Fruit fly (Drosophila melanogaster) whole organism, embryonic: ENCODE data around the gene Epp.

Source experiments
- Bgb ChIP-seq: fragments of 200-800 bp; sonication (Bioruptor generic); IDR thresholded peaks from 2 replicates; pipeline ENCODE4 v1.3.6; 2022; ENCODE audit warnings: missing biosample characterization, missing genetic modification characterization; ENCODE audit not compliant: partially characterized antibody
- CG10431 ChIP-seq: fragments of 200-800 bp; sonication (Bioruptor generic); optimal IDR thresholded peaks from 3 replicates; lab custom pipeline; 2018; ENCODE audit warnings: missing biosample characterization, mild to moderate bottlenecking, missing genetic modification characterization
- CG10979 ChIP-seq: fragments of 200-800 bp; sonication (Bioruptor generic); optimal IDR thresholded peaks from 2 replicates; lab custom pipeline; 2018; ENCODE audit warnings: missing biosample characterization, mild to moderate bottlenecking, missing genetic modification characterization, moderate library complexity
- CG11093 ChIP-seq: fragments of 200-800 bp; sonication (Bioruptor generic); IDR thresholded peaks from 3 replicates; pipeline ENCODE4 v1.3.6; 2022; ENCODE audit warnings: missing biosample characterization, missing genetic modification characterization
- CG11398 ChIP-seq: fragments of 200-800 bp; sonication (Bioruptor generic); optimal IDR thresholded peaks from 2 replicates; lab custom pipeline; 2016; ENCODE audit warnings: missing biosample characterization, missing genetic modification characterization
- CG12219 ChIP-seq: fragments of 200-800 bp; sonication (Bioruptor generic); optimal IDR thresholded peaks from 3 replicates; lab custom pipeline; 2018; ENCODE audit warnings: missing biosample characterization, mild to moderate bottlenecking, missing genetic modification characterization
- CG12744 ChIP-seq: fragments of 200-800 bp; sonication (Bioruptor generic); optimal IDR thresholded peaks from 2 replicates; lab custom pipeline; 2016; ENCODE audit warnings: missing biosample characterization, missing genetic modification characterization
- CG13296 ChIP-seq: fragments of 200-800 bp; sonication (Bioruptor generic); optimal IDR thresholded peaks from 3 replicates; lab custom pipeline; 2018; ENCODE audit warnings: missing biosample characterization, mild to moderate bottlenecking, missing genetic modification characterization
- CG17328 ChIP-seq: fragments of 200-800 bp; sonication (Bioruptor generic); IDR thresholded peaks from 2 replicates; pipeline ENCODE4 v1.3.6; 2022; ENCODE audit warnings: missing biosample characterization, missing genetic modification characterization
- CG17568 ChIP-seq: fragments of 200-800 bp; sonication (Bioruptor generic); optimal IDR thresholded peaks from 2 replicates; lab custom pipeline; 2018; ENCODE audit warnings: missing biosample characterization, mild to moderate bottlenecking, missing genetic modification characterization, moderate library complexity
- CG17612 ChIP-seq: fragments of 200-800 bp; sonication (Bioruptor generic); IDR thresholded peaks from 2 replicates; pipeline ENCODE4 v1.3.6; 2022; ENCODE audit warnings: missing biosample characterization, missing genetic modification characterization
- CG18599 ChIP-seq: fragments of 200-800 bp; sonication (Bioruptor generic); optimal IDR thresholded peaks from 3 replicates; lab custom pipeline; 2017; ENCODE audit warnings: missing biosample characterization, missing genetic modification characterization, mild to moderate bottlenecking, moderate library complexity, missing genetic modification reagents
- CG2116 ChIP-seq: fragments of 200-800 bp; sonication (Bioruptor generic); optimal IDR thresholded peaks from 3 replicates; lab custom pipeline; 2018; ENCODE audit warnings: missing biosample characterization, mild to moderate bottlenecking, missing genetic modification characterization
- CG2120 ChIP-seq: fragments of 200-800 bp; sonication (Bioruptor generic); optimal IDR thresholded peaks from 3 replicates; lab custom pipeline; 2016; ENCODE audit warnings: missing biosample characterization, missing genetic modification characterization
- CG4328 ChIP-seq: fragments of 200-800 bp; sonication (Bioruptor generic); optimal IDR thresholded peaks from 3 replicates; lab custom pipeline; 2017; ENCODE audit warnings: missing biosample characterization, missing genetic modification reagents, missing genetic modification characterization
- CG43689 ChIP-seq: fragments of 200-800 bp; sonication (Bioruptor generic); IDR thresholded peaks from 2 replicates; pipeline ENCODE4 v1.3.6; 2022; ENCODE audit warnings: missing biosample characterization, missing genetic modification characterization
- CG5245 ChIP-seq: fragments of 200-800 bp; sonication (Bioruptor generic); optimal IDR thresholded peaks from 3 replicates; lab custom pipeline; 2016; ENCODE audit warnings: missing biosample characterization, missing genetic modification characterization
- CG5953 ChIP-seq: fragments of 200-800 bp; sonication (Bioruptor generic); IDR thresholded peaks from 2 replicates; pipeline ENCODE4 v1.3.6; 2022; ENCODE audit warnings: missing biosample characterization, missing genetic modification characterization
- CG7786 ChIP-seq: fragments of 200-800 bp; sonication (Bioruptor generic); optimal IDR thresholded peaks from 2 replicates; lab custom pipeline; 2016; ENCODE audit warnings: missing biosample characterization, missing genetic modification characterization
- CG8478 ChIP-seq: fragments of >200 bp; optimal IDR thresholded peaks from 2 replicates; lab custom pipeline; 2018
- CG8765 ChIP-seq: fragments of 200-800 bp; sonication (Bioruptor generic); IDR thresholded peaks from 2 replicates; pipeline ENCODE4 v1.3.6; 2022; ENCODE audit warnings: missing biosample characterization, missing genetic modification characterization
- CG9437 ChIP-seq: fragments of 200-800 bp; sonication (Bioruptor generic); optimal IDR thresholded peaks from 2 replicates; lab custom pipeline; 2018; ENCODE audit warnings: missing biosample characterization, mild to moderate bottlenecking, missing genetic modification characterization
- D19B ChIP-seq: fragments of 200-800 bp; sonication (Bioruptor generic); optimal IDR thresholded peaks from 2 replicates; lab custom pipeline; 2017; ENCODE audit warnings: missing biosample characterization, mild to moderate bottlenecking, missing genetic modification characterization
- Dp ChIP-seq: fragments of 200-800 bp; sonication (Bioruptor generic); optimal IDR thresholded peaks from 2 replicates; lab custom pipeline; 2018; ENCODE audit warnings: missing biosample characterization, mild to moderate bottlenecking, missing genetic modification characterization, moderate library complexity
- Fer3 ChIP-seq: fragments of 200-800 bp; sonication (Bioruptor generic); optimal IDR thresholded peaks from 2 replicates; lab custom pipeline; 2018; ENCODE audit warnings: missing biosample characterization, mild to moderate bottlenecking, missing genetic modification characterization, moderate library complexity
- Hey ChIP-seq: fragments of 200-800 bp; sonication (Bioruptor generic); optimal IDR thresholded peaks from 3 replicates; lab custom pipeline; 2018; ENCODE audit warnings: missing biosample characterization, mild to moderate bottlenecking, missing genetic modification characterization
- Hr3 ChIP-seq: fragments of 200-800 bp; sonication (Bioruptor generic); optimal IDR thresholded peaks from 3 replicates; lab custom pipeline; 2016; ENCODE audit warnings: missing biosample characterization, missing genetic modification characterization
- Mrtf ChIP-seq: fragments of 200-800 bp; sonication (Bioruptor generic); IDR thresholded peaks from 3 replicates; pipeline ENCODE4 v1.3.6; 2022; ENCODE audit warnings: missing biosample characterization, missing genetic modification characterization
- Optix ChIP-seq: fragments of 200-800 bp; sonication (Bioruptor generic); IDR thresholded peaks from 3 replicates; pipeline ENCODE4 v1.3.6; 2022; ENCODE audit warnings: missing biosample characterization, missing genetic modification characterization
- Sin3A ChIP-seq: fragments of >200 bp; optimal IDR thresholded peaks from 2 replicates; lab custom pipeline; 2018
- Sox100B ChIP-seq: fragments of 200-800 bp; sonication (Bioruptor generic); optimal IDR thresholded peaks from 3 replicates; lab custom pipeline; 2018; ENCODE audit warnings: missing biosample characterization, mild to moderate bottlenecking, missing genetic modification characterization
- Vsx1 ChIP-seq: fragments of 200-800 bp; sonication (Bioruptor generic); optimal IDR thresholded peaks from 2 replicates; lab custom pipeline; 2017; ENCODE audit warnings: missing biosample characterization, mild to moderate bottlenecking, missing genetic modification characterization, missing genetic modification reagents
- bcd ChIP-seq: fragments of 200-800 bp; sonication (Bioruptor generic); optimal IDR thresholded peaks from 2 replicates; lab custom pipeline; 2017; ENCODE audit warnings: missing biosample characterization, mild to moderate bottlenecking, missing genetic modification characterization
- cato ChIP-seq: fragments of 200-800 bp; sonication (Bioruptor generic); optimal IDR thresholded peaks from 2 replicates; lab custom pipeline; 2016; ENCODE audit warnings: missing biosample characterization, missing genetic modification characterization, borderline replicate concordance
- dan ChIP-seq: fragments of 200-800 bp; sonication (Bioruptor generic); IDR thresholded peaks from 2 replicates; pipeline ENCODE4 v1.3.6; 2022; ENCODE audit warnings: missing biosample characterization, missing genetic modification characterization
- dmrt99B ChIP-seq: fragments of 200-800 bp; sonication (Bioruptor generic); optimal IDR thresholded peaks from 2 replicates; lab custom pipeline; 2018; ENCODE audit warnings: missing biosample characterization, mild to moderate bottlenecking, missing genetic modification characterization, moderate library complexity
- emc ChIP-seq: fragments of 200-800 bp; sonication (Bioruptor generic); optimal IDR thresholded peaks from 2 replicates; lab custom pipeline; 2016; ENCODE audit warnings: missing biosample characterization, missing genetic modification characterization
- eve ChIP-seq, 2 experiments: fragments of >200 bp; optimal IDR thresholded peaks; 2 replicates each; lab custom pipeline; 2017; ENCODE audit warnings: missing biosample characterization in 2 of 2, missing genetic modification characterization in 2 of 2
- gce ChIP-seq: fragments of 200-800 bp; sonication (Bioruptor generic); IDR thresholded peaks from 3 replicates; pipeline ENCODE4 v1.3.6; 2022; ENCODE audit warnings: missing biosample characterization, missing genetic modification characterization
- ind ChIP-seq: fragments of 200-800 bp; sonication (Bioruptor generic); optimal IDR thresholded peaks from 3 replicates; lab custom pipeline; 2016; ENCODE audit warnings: missing biosample characterization, missing genetic modification characterization
- lola ChIP-seq, 3 experiments: fragments of >200 bp in 2 of 3; fragments of 200-800 bp in 1 of 3; sonication (Bioruptor generic) in 1 of 3; optimal IDR thresholded peaks; 2 replicates each; lab custom pipeline; 2017 to 2019; ENCODE audit warnings: missing biosample characterization in 3 of 3, missing genetic modification characterization in 3 of 3, mild to moderate bottlenecking in 1 of 3, moderate library complexity in 1 of 3
- oc ChIP-seq: fragments of 200-800 bp; sonication (Bioruptor generic); optimal IDR thresholded peaks from 2 replicates; lab custom pipeline; 2018; ENCODE audit warnings: missing biosample characterization, mild to moderate bottlenecking, missing genetic modification characterization, moderate library complexity
- onecut ChIP-seq: fragments of 200-800 bp; sonication (Bioruptor generic); IDR thresholded peaks from 2 replicates; pipeline ENCODE4 v1.3.6; 2022; ENCODE audit warnings: missing biosample characterization, missing genetic modification characterization
- pum ChIP-seq: fragments of 200-800 bp; sonication (Bioruptor generic); optimal IDR thresholded peaks from 2 replicates; lab custom pipeline; 2016; ENCODE audit warnings: missing biosample characterization, missing genetic modification characterization
- salm ChIP-seq: fragments of 200-800 bp; sonication (Bioruptor generic); optimal IDR thresholded peaks from 2 replicates; lab custom pipeline; 2018; ENCODE audit warnings: missing biosample characterization, mild to moderate bottlenecking, missing genetic modification characterization
- tap ChIP-seq: fragments of 200-800 bp; optimal IDR thresholded peaks from 3 replicates; lab custom pipeline; 2019; ENCODE audit warnings: missing biosample characterization, mild to moderate bottlenecking, missing genetic modification characterization, moderate library complexity
- tio ChIP-seq: fragments of 200-800 bp; sonication (Bioruptor generic); optimal IDR thresholded peaks from 2 replicates; lab custom pipeline; 2017; ENCODE audit warnings: missing biosample characterization, missing genetic modification characterization, inconsistent platforms
- tna ChIP-seq: fragments of 200-800 bp; sonication (Bioruptor generic); IDR thresholded peaks from 2 replicates; pipeline ENCODE4 v1.3.6; 2022; ENCODE audit warnings: missing biosample characterization, missing genetic modification characterization; ENCODE audit not compliant: partially characterized antibody
- zf30C ChIP-seq: fragments of 200-800 bp; sonication (Bioruptor generic); optimal IDR thresholded peaks from 3 replicates; lab custom pipeline; 2018; ENCODE audit warnings: missing biosample characterization, mild to moderate bottlenecking, missing genetic modification characterization

Epp gene

DNA sequence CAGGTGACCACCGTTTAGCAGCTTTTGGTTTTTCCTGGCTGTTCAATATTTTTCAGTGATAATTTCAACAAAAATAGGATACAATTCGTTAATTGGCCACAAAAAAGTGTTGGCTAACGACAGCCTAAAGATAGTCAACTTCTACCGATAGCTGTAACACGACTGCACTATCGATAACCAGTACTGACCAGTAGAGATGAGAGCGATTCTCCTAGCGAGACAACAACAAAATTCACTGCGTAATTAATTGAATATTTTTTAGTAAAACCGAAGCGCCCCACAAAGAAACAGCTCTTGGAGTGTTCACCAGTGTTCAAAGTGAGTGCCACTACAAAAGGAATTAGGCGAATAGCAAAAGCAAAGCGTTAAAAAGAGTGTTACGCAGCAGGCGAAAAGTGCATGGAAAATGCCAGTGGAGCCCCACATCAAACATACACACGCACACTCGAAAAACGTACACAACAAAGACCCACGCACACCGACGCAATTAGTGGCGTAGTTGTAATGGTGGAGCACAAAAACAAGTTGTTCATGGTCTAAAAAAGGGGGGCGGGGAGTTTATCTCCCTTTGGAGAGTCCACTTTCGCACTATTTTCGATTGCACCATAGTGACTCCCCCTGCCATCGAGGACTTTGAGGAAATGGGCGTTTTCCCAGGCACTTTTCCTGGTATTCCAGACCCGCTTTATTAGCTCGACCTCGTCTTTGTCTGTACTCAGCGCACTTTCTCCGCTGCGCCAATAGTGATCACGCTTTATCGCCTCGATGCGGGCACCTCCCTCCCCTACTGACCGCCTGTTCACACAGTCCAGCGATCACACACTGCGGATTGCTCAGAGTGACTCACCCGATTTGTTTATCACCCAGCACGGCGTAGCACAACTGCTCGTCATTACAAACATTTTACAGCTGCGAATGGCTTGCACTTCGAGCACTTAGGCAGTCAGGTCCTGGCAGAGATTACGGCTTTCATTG, at the start of gene Epp, which contains the start of gene Rab7 (continued):
- TF ChIP-seq CG7786 (GFP tag; lab: Kevin White, UChicago) (peak; percentile 23), Sox100B (GFP tag; lab: Kevin White, UChicago) (no peak), bcd (GFP tag; lab: Kevin White, UChicago) (no peak), tap (tag; lab: Kevin White, UChicago) (no peak), CG4328 (GFP tag; lab: Kevin White, UChicago) (no peak), Bgb (peak; percentile 96), Hey (tag; lab: Kevin White, UChicago) (no peak), tna (peak; percentile 78), tio (GFP tag; lab: Kevin White, UChicago) (no peak), gce (no peak), CG12219 (GFP tag; lab: Kevin White, UChicago) (no peak), D19B (no peak), CG8765 (GFP tag; lab: Robert Waterston, UW) (no peak), dmrt99B (tag; lab: Kevin White, UChicago) (no peak), ind (peak; percentile 8), CG5245 (GFP tag; lab: Kevin White, UChicago) (no peak), salm (tag; lab: Kevin White, UChicago) (no peak), Fer3 (tag; lab: Kevin White, UChicago) (no peak), CG17612 (GFP tag; lab: Robert Waterston, UW) (no peak), oc (tag; lab: Kevin White, UChicago) (no peak), eve (GFP tag; optimal IDR thresholded peaks at IDR 0.05; lab: Kevin White, UChicago) (no peak), cato (no peak), CG2120 (peak; percentile 76), CG12744 (GFP tag; lab: Kevin White, UChicago) (peak; percentile 35), onecut (GFP tag; lab: Robert Waterston, UW) (no peak; the same call in 1 of the 2 replicates), Dp (GFP tag; lab: Kevin White, UChicago) (peak; percentile 11), CG10979 (tag; lab: Kevin White, UChicago) (peak; percentile 19), CG11398 (GFP tag; lab: Kevin White, UChicago) (no peak), CG9437 (GFP tag; lab: Kevin White, UChicago) (peak; percentile 22), CG2116 (peak; percentile 95), dan (GFP tag; lab: Robert Waterston, UW) (no peak), CG13296 (GFP tag; lab: Kevin White, UChicago) (peak; percentile 6), pum (no peak), CG8478 (no peak), zf30C (GFP tag; lab: Kevin White, UChicago) (no peak), Sin3A (lab: Kevin White, UChicago) (peak; percentile 80), CG43689 (no peak), CG17568 (GFP tag; lab: Kevin White, UChicago) (no peak), Optix (no peak), Mrtf (no peak), Vsx1 (GFP tag; lab: Kevin White, UChicago) (peak; percentile 99), CG17328 (no peak), Hr3 (GFP tag; lab: Kevin White, UChicago) (peak; percentile 39), CG5953 (GFP tag; lab: Robert Waterston, UW) (0 out of 2 replicates have a peak, but pooled peaks have one; percentile 45), CG18599 (GFP tag; lab: Kevin White, UChicago) (peak; percentile 41), emc (GFP tag; lab: Kevin White, UChicago) (no peak), CG11093 (GFP tag; lab: Robert Waterston, UW) (no peak), CG10431 (no peak), lola (GFP tag; optimal IDR thresholded peaks at IDR 0.05; lab: Kevin White, UChicago) (no peak)
